Fruit fly (Drosophila melanogaster) Kc167 (cell line): ENCODE data around the gene sick.

Experiments used
- Myc ChIP-seq: fragments of >200 bp; optimal IDR thresholded peaks from 2 replicates; lab custom pipeline; 2017; ENCODE audit warnings: missing external identifiers
- Sin3A ChIP-seq: fragments of >200 bp; optimal IDR thresholded peaks from 2 replicates; lab custom pipeline; 2018; ENCODE audit warnings: missing external identifiers
- h ChIP-seq: fragments of >200 bp; optimal IDR thresholded peaks from 3 replicates; lab custom pipeline; 2018; ENCODE audit warnings: missing external identifiers
- insv ChIP-seq: fragments of >200 bp; optimal IDR thresholded peaks from 3 replicates; lab custom pipeline; 2018; ENCODE audit warnings: missing external identifiers
- psq ChIP-seq: fragments of >200 bp; optimal IDR thresholded peaks from 2 replicates; lab custom pipeline; 2017; ENCODE audit warnings: missing external identifiers
- ttk ChIP-seq: sonication (Bioruptor generic); optimal IDR thresholded peaks from 2 replicates; lab custom pipeline; 2017; ENCODE audit warnings: missing external identifiers

DNA sequence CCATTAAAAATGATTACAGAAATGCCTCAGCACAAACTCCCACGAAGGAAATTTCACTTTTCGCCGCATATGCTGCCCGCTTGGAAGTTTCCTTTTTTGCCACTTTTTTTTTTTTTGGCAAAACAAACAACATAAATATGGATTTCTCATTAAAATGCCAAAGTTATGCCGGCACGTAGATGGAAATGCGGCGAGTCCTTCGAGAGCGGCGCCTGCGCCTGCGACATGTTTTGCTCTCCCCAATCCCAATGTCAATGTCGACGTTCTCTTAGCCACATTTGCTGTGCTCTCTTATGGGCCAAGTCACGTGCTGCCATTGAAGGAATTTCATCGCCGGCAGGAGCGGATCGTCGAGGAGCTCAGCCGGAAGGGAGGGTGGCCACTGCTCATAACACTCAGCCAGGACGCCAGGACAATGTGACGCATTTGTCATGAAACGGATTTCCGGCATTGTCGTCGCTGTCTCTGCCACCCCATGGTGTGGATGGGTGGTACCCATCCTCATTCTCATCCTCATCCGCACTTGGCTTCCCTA lies 13.4 kb downstream of the sick start:
- TF ChIP-seq psq (no peak), h (lab: Kevin White, UChicago) (no peak), insv (lab: Kevin White, UChicago) (no peak), Myc (lab: Kevin White, UChicago) (no peak), Sin3A (lab: Kevin White, UChicago) (no peak), ttk (lab: Kevin White, UChicago) (no peak)
